Worm (Caenorhabditis elegans) whole organism, L3 larva: ENCODE measurements around the gene Y43B11AL.1.

Experiments used
- ZK546.5 ChIP-seq: sonication (generic microtip); optimal IDR thresholded peaks from 2 replicates; lab custom pipeline; 2017; ENCODE audit warnings: missing biosample characterization, missing genetic modification characterization
- ama-1 ChIP-seq: fragments of 150-350 bp; optimal IDR thresholded peaks from 2 replicates; lab custom pipeline; 2018
- ceh-16 ChIP-seq: sonication (generic microtip); optimal IDR thresholded peaks from 2 replicates; lab custom pipeline; 2017; ENCODE audit warnings: missing biosample characterization, missing genetic modification characterization
- ceh-28 ChIP-seq: fragments of 150-350 bp; optimal IDR thresholded peaks from 2 replicates; lab custom pipeline; 2014; ENCODE audit warnings: missing biosample characterization, missing genetic modification reagents, missing genetic modification characterization
- ceh-82 ChIP-seq: fragments of 150-350 bp; optimal IDR thresholded peaks from 2 replicates; lab custom pipeline; 2014; ENCODE audit warnings: missing biosample characterization, missing genetic modification characterization
- ceh-9 ChIP-seq: sonication (generic microtip); optimal IDR thresholded peaks from 2 replicates; lab custom pipeline; 2018; ENCODE audit warnings: missing biosample characterization, missing genetic modification characterization
- daf-12 ChIP-seq: fragments of 150-350 bp; optimal IDR thresholded peaks from 2 replicates; lab custom pipeline; 2014; ENCODE audit warnings: missing biosample characterization, missing genetic modification reagents, missing genetic modification characterization
- egl-27 ChIP-seq: sonication (generic microtip); optimal IDR thresholded peaks from 4 replicates; lab custom pipeline; 2017; ENCODE audit warnings: missing biosample characterization, missing genetic modification reagents, missing genetic modification characterization
- egl-5 ChIP-seq: fragments of 150-350 bp; optimal IDR thresholded peaks from 2 replicates; lab custom pipeline; 2017; ENCODE audit warnings: missing biosample characterization, missing genetic modification reagents, missing genetic modification characterization, inconsistent platforms
- elt-1 ChIP-seq: fragments of 150-350 bp; optimal IDR thresholded peaks from 2 replicates; lab custom pipeline; 2014; ENCODE audit warnings: missing biosample characterization, missing genetic modification characterization
- elt-2 ChIP-seq: sonication (generic microtip); optimal IDR thresholded peaks from 2 replicates; lab custom pipeline; 2016; ENCODE audit warnings: missing genetic modification reagents, mild to moderate bottlenecking, missing genetic modification characterization, missing compliant biosample characterization
- elt-3 ChIP-seq, 3 experiments: fragments of 150-350 bp in 1 of 3; sonication (generic microtip) in 2 of 3; optimal IDR thresholded peaks; 2 replicates in 2 of 3; 4 replicates in 1 of 3; lab custom pipeline; 2014 to 2017; ENCODE audit warnings: missing biosample characterization in 3 of 3, missing genetic modification characterization in 3 of 3
- eor-1 ChIP-seq, 2 experiments: fragments of 150-350 bp; optimal IDR thresholded peaks; 2 replicates each; lab custom pipeline; 2014 to 2018; ENCODE audit warnings: missing biosample characterization in 2 of 2, missing genetic modification characterization in 2 of 2
- fkh-10 ChIP-seq: sonication (generic microtip); optimal IDR thresholded peaks from 2 replicates; lab custom pipeline; 2017; ENCODE audit warnings: missing biosample characterization, missing genetic modification reagents, missing genetic modification characterization
- fkh-2 ChIP-seq: fragments of 150-350 bp; optimal IDR thresholded peaks from 2 replicates; lab custom pipeline; 2014; ENCODE audit warnings: missing biosample characterization, missing genetic modification reagents, missing genetic modification characterization
- hmg-11 ChIP-seq: sonication (generic microtip); optimal IDR thresholded peaks from 2 replicates; lab custom pipeline; 2016; ENCODE audit warnings: missing genetic modification characterization, missing compliant biosample characterization
- jun-1 ChIP-seq: fragments of 150-350 bp; optimal IDR thresholded peaks from 2 replicates; lab custom pipeline; 2014; ENCODE audit warnings: missing biosample characterization, missing genetic modification reagents, missing genetic modification characterization
- lin-15B ChIP-seq: fragments of 150-350 bp; optimal IDR thresholded peaks from 2 replicates; lab custom pipeline; 2014; ENCODE audit warnings: missing biosample characterization, missing genetic modification characterization
- lsy-12 ChIP-seq: sonication (generic microtip); optimal IDR thresholded peaks from 2 replicates; lab custom pipeline; 2016; ENCODE audit warnings: mild to moderate bottlenecking, missing genetic modification characterization, missing compliant biosample characterization
- mdl-1 ChIP-seq: fragments of 150-350 bp; optimal IDR thresholded peaks from 2 replicates; lab custom pipeline; 2014; ENCODE audit warnings: missing biosample characterization, missing genetic modification characterization
- mml-1 ChIP-seq: fragments of 150-350 bp; sonication (generic microtip); optimal IDR thresholded peaks from 3 replicates; lab custom pipeline; 2014; ENCODE audit warnings: missing biosample characterization, missing genetic modification characterization
- nfya-1 ChIP-seq: sonication (generic microtip); optimal IDR thresholded peaks from 2 replicates; lab custom pipeline; 2017; ENCODE audit warnings: missing genetic modification characterization, mild to moderate bottlenecking, missing compliant biosample characterization, antibody characterized with exemption, moderate library complexity; ENCODE audit not compliant: insufficient read depth
- nhr-11 ChIP-seq: fragments of 150-350 bp; optimal IDR thresholded peaks from 2 replicates; lab custom pipeline; 2014; ENCODE audit warnings: missing biosample characterization, missing genetic modification characterization
- nhr-12 ChIP-seq: fragments of 150-350 bp; optimal IDR thresholded peaks from 2 replicates; lab custom pipeline; 2014; ENCODE audit warnings: missing biosample characterization, missing genetic modification characterization
- nhr-23 ChIP-seq: fragments of 150-350 bp; optimal IDR thresholded peaks from 2 replicates; lab custom pipeline; 2014; ENCODE audit warnings: missing biosample characterization, missing genetic modification reagents, missing genetic modification characterization
- nhr-237 ChIP-seq: fragments of 150-350 bp; optimal IDR thresholded peaks from 2 replicates; lab custom pipeline; 2014; ENCODE audit warnings: missing biosample characterization, missing genetic modification characterization
- nhr-25 ChIP-seq: sonication (generic microtip); optimal IDR thresholded peaks from 2 replicates; lab custom pipeline; 2017; ENCODE audit warnings: missing biosample characterization, missing genetic modification characterization
- nhr-28 ChIP-seq: fragments of 150-350 bp; optimal IDR thresholded peaks from 2 replicates; lab custom pipeline; 2014; ENCODE audit warnings: missing biosample characterization, missing genetic modification characterization
- nhr-43 ChIP-seq: sonication (generic microtip); optimal IDR thresholded peaks from 2 replicates; lab custom pipeline; 2016; ENCODE audit warnings: mild to moderate bottlenecking, missing genetic modification characterization, missing compliant biosample characterization; ENCODE audit not compliant: poor library complexity, severe bottlenecking
- nhr-67 ChIP-seq: fragments of 150-350 bp; optimal IDR thresholded peaks from 2 replicates; lab custom pipeline; 2014; ENCODE audit warnings: missing biosample characterization, missing genetic modification characterization
- nhr-77 ChIP-seq: fragments of 150-350 bp; optimal IDR thresholded peaks from 2 replicates; lab custom pipeline; 2014; ENCODE audit warnings: missing biosample characterization, missing genetic modification characterization
- pha-4 ChIP-seq: fragments of 150-350 bp; optimal IDR thresholded peaks from 2 replicates; lab custom pipeline; 2014; ENCODE audit warnings: missing biosample characterization, missing genetic modification reagents, missing genetic modification characterization
- pqm-1 ChIP-seq: fragments of 150-350 bp; optimal IDR thresholded peaks from 2 replicates; lab custom pipeline; 2017; ENCODE audit warnings: missing biosample characterization, missing genetic modification characterization, inconsistent platforms
- sea-2 ChIP-seq: fragments of 150-350 bp; sonication (generic microtip); optimal IDR thresholded peaks from 4 replicates; lab custom pipeline; 2014; ENCODE audit warnings: missing biosample characterization, missing genetic modification reagents, missing genetic modification characterization
- skn-1 ChIP-seq: fragments of 150-350 bp; optimal IDR thresholded peaks from 2 replicates; lab custom pipeline; 2014; ENCODE audit warnings: missing biosample characterization, missing genetic modification characterization
- snpc-4 ChIP-seq: fragments of 150-350 bp; optimal IDR thresholded peaks from 2 replicates; lab custom pipeline; 2014; ENCODE audit warnings: missing biosample characterization, missing genetic modification characterization
- tbx-2 ChIP-seq: sonication (generic microtip); optimal IDR thresholded peaks from 2 replicates; lab custom pipeline; 2016; ENCODE audit warnings: mild to moderate bottlenecking, missing genetic modification characterization, missing compliant biosample characterization
- unc-62 ChIP-seq: fragments of 150-350 bp; sonication (generic microtip); optimal IDR thresholded peaks from 4 replicates; lab custom pipeline; 2014; ENCODE audit warnings: missing biosample characterization, missing genetic modification reagents, missing genetic modification characterization
- ztf-11 ChIP-seq: fragments of 150-350 bp; optimal IDR thresholded peaks from 2 replicates; lab custom pipeline; 2014; ENCODE audit warnings: missing biosample characterization, missing genetic modification characterization
- ztf-4 ChIP-seq: fragments of 150-350 bp; optimal IDR thresholded peaks from 2 replicates; lab custom pipeline; 2014; ENCODE audit warnings: missing biosample characterization, missing genetic modification characterization

Gene Y43B11AL.1

DNA sequence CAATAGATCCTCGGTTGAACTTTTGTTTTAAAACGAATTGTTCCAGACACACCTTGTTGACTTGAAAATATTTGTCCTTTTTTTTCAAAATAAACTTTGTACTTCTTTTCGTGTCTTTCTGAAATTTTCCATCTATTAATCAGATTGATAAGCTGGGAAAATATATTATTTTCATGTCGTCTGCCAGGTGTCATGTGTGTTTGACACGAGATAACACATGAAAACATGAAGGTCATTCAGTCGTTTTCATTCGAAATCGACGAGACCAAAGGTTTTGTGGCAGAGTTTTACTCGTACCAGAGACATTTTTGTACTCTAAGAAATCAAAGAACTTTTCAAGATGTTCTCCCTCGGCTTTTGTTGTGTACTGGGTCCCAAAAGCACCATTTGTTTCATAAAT lies 44.5 kb upstream of the Y43B11AL.1 start:
- peak; percentile 23 for TF ChIP-seq nhr-25 (tag; lab: Kevin White, UChicago)
- no peak for TF ChIP-seq elt-3 (tag; optimal IDR thresholded peaks at IDR 0.05; lab: Kevin White, UChicago)
- TF ChIP-seq hmg-11 (tag; lab: Kevin White, UChicago) = no peak
- no peak for TF ChIP-seq nhr-12
- TF ChIP-seq pqm-1 (tag; lab: Kevin White, UChicago) = peak; percentile 48
- no peak for TF ChIP-seq ceh-9
- peak; percentile 63 for TF ChIP-seq pha-4 (tag; lab: Kevin White, UChicago)
- no peak for TF ChIP-seq egl-27 (tag; lab: Kevin White, UChicago)
- no peak for TF ChIP-seq ztf-11
- TF ChIP-seq snpc-4 (tag; lab: Kevin White, UChicago) = no peak
- TF ChIP-seq fkh-2 (tag; lab: Kevin White, UChicago) = no peak
- TF ChIP-seq nhr-23 (tag; lab: Kevin White, UChicago) = no peak
- peak; percentile 80 for TF ChIP-seq elt-2 (tag; lab: Kevin White, UChicago)
- no peak for TF ChIP-seq sea-2 (GFP tag; lab: Kevin White, UChicago)
- TF ChIP-seq nhr-237 (tag; lab: Kevin White, UChicago) = no peak

DNA sequence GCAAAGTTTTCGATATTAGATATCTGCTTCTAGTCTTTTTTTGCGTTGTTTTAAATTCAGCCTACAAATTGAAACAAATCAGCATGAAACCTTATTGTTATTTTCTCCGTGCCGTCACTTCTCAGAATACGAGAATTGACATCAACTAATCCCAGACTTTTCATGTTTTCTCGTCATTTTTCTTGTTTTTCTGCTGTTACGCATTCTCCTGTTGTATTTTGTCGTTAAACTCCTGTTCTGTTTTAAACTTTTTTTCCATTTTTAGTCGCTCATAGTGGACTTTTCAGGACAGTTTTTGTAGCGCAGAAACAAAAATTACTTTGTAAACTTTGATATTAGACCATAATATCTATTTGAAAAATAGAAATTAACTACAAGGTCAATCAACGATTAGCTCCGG lies 42.9 kb upstream of the Y43B11AL.1 start:
- TF ChIP-seq daf-12 (no peak), eor-1 (tag; optimal IDR thresholded peaks at IDR 0.05; lab: Kevin White, UChicago) (no peak), ztf-4 (tag; lab: Kevin White, UChicago) (no peak), mdl-1 (tag; lab: Kevin White, UChicago) (no peak), ceh-16 (tag; lab: Kevin White, UChicago) (no peak), nhr-12 (no peak), ceh-82 (tag; lab: Kevin White, UChicago) (no peak), skn-1 (tag; lab: Kevin White, UChicago) (no peak)
- TF ChIP-seq, all 47 proteins: peak for 0

DNA sequence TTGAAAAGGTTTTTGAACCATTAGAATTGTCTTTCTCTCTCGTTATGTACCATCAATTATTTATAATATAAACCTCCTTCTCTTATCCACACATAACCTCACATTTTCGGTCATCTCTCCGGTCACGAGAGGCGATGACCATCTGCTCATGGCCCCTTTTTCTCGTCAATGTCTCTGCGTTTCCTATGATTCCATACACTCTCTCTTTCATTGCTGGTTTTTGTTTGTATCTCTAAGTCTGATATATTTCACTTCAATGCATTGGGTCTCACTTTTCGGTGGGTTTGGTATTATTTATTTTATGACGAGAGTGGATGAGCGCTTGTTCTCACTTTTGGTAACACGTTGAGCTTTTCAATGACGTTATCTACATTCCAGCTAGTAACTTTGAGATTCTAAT lies 42.1 kb upstream of the Y43B11AL.1 start:
- TF ChIP-seq pqm-1 (tag; lab: Kevin White, UChicago) (peak; percentile 2), unc-62 (no peak), nhr-12 (no peak), tbx-2 (tag; lab: Kevin White, UChicago) (peak; percentile 15), nhr-23 (tag; lab: Kevin White, UChicago) (peak; percentile 30), nhr-25 (tag; lab: Kevin White, UChicago) (peak; percentile 2), lin-15B (tag; lab: Kevin White, UChicago) (peak; percentile 16), mdl-1 (tag; lab: Kevin White, UChicago) (no peak), nhr-77 (tag; lab: Kevin White, UChicago) (no peak), fkh-10 (GFP tag; lab: Kevin White, UChicago) (no peak), nhr-28 (tag; lab: Kevin White, UChicago) (no peak), ceh-16 (tag; lab: Kevin White, UChicago) (no peak), skn-1 (tag; lab: Kevin White, UChicago) (no peak), ceh-82 (tag; lab: Kevin White, UChicago) (no peak), pha-4 (tag; lab: Kevin White, UChicago) (peak; percentile 87), ZK546.5 (tag; lab: Kevin White, UChicago) (no peak), elt-2 (tag; lab: Kevin White, UChicago) (peak; percentile 11), sea-2 (GFP tag; lab: Kevin White, UChicago) (no peak), ama-1 (lab: Kevin White, UChicago) (no peak), elt-3 (tag; optimal IDR thresholded peaks at IDR 0.05; lab: Kevin White, UChicago) (no peak), egl-5 (tag; lab: Kevin White, UChicago) (peak; percentile 89), elt-1 (tag; lab: Kevin White, UChicago) (no peak), lsy-12 (tag; lab: Kevin White, UChicago) (no peak), nfya-1 (tag; lab: Kevin White, UChicago) (peak; percentile 55), nhr-43 (tag; lab: Kevin White, UChicago) (peak; percentile 39), daf-12 (no peak), ceh-28 (tag; lab: Kevin White, UChicago) (peak; percentile 29), jun-1 (tag; lab: Kevin White, UChicago) (peak; percentile 56), nhr-67 (tag; lab: Kevin White, UChicago) (no peak), nhr-237 (tag; lab: Kevin White, UChicago) (no peak), mml-1 (tag; lab: Kevin White, UChicago) (no peak), snpc-4 (tag; lab: Kevin White, UChicago) (peak; percentile 59), ztf-11 (no peak), hmg-11 (tag; lab: Kevin White, UChicago) (peak; percentile 59), nhr-11 (tag; lab: Kevin White, UChicago) (no peak)
